Fruit fly (Drosophila melanogaster) whole organism, prepupa: ENCODE data around the gene CG43638.

Experiments
- CG10631 ChIP-seq: fragments of 200-800 bp; sonication (Bioruptor generic); optimal IDR thresholded peaks from 2 replicates; lab custom pipeline; 2016; ENCODE audit warnings: missing biosample characterization, missing genetic modification characterization
- CG15336 ChIP-seq: fragments of 200-800 bp; sonication (Bioruptor generic); IDR thresholded peaks from 2 replicates; pipeline ENCODE4 v1.3.6; 2022; ENCODE audit warnings: missing biosample characterization, missing genetic modification characterization
- CG16779 ChIP-seq: fragments of 200-800 bp; sonication (Bioruptor generic); optimal IDR thresholded peaks from 3 replicates; lab custom pipeline; 2017; ENCODE audit warnings: missing biosample characterization, mild to moderate bottlenecking, missing genetic modification characterization
- Eip75B ChIP-seq: fragments of 200-800 bp; sonication (Bioruptor generic); optimal IDR thresholded peaks from 3 replicates; lab custom pipeline; 2016; ENCODE audit warnings: missing biosample characterization, missing genetic modification characterization
- net ChIP-seq: fragments of 200-800 bp; sonication (Bioruptor generic); optimal IDR thresholded peaks from 3 replicates; lab custom pipeline; 2016; ENCODE audit warnings: missing biosample characterization, missing genetic modification characterization

dm6 chr3L:12007945-12008344, 36.4 kb upstream of the CG43638 start:
- TF ChIP-seq CG16779 (tag; lab: Kevin White, UChicago) (no peak), CG15336 (GFP tag; lab: Robert Waterston, UW) (no peak), net (no peak), Eip75B (no peak), CG10631 (GFP tag; lab: Kevin White, UChicago) (no peak)
